Worm (Caenorhabditis elegans) whole organism, mixed stage, embryonic: ENCODE results near the gene T01G5.8.

ENCODE experiments used
- blmp-1 ChIP-seq: fragments of 150-350 bp; optimal IDR thresholded peaks from 2 replicates; lab custom pipeline; 2014; ENCODE audit warnings: missing biosample characterization, missing genetic modification characterization
- ceh-83 ChIP-seq: fragments of 200-800 bp; sonication (Bioruptor generic); optimal IDR thresholded peaks from 2 replicates; lab custom pipeline; 2018; ENCODE audit warnings: mild to moderate bottlenecking, missing genetic modification characterization, missing compliant biosample characterization
- elt-1 ChIP-seq: sonication (generic microtip); optimal IDR thresholded peaks from 2 replicates; lab custom pipeline; 2017; ENCODE audit warnings: missing genetic modification characterization, mild to moderate bottlenecking, missing compliant biosample characterization, antibody characterized with exemption, moderate library complexity, borderline replicate concordance; ENCODE audit not compliant: insufficient read depth
- lin-13 ChIP-seq: fragments of 150-350 bp; optimal IDR thresholded peaks from 2 replicates; lab custom pipeline; 2014; ENCODE audit warnings: missing biosample characterization, missing genetic modification characterization

DNA sequence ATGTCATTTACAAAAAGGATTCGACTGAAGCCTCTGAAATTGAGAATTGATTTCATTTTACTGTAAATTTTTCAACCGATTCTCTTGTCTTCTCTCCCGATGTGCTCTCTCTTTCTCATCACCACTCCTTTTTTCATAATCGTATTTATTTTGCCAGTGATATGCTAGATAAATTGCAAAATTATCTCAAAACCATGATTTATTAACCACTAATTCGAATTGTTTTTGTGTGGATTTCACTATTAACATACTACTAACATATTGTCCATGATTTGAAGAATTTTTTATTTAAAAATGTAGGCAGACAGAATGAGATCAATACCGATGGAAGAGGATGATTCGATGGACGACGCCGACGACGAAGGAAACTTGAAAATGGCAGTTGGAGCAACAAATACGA, 48.9 kb upstream of the T01G5.8 start, which contains the start of gene C25D7.10:
- TF ChIP-seq blmp-1 (tag; lab: Kevin White, UChicago): no peak
- no peak for TF ChIP-seq lin-13 (tag; lab: Kevin White, UChicago)
- TF ChIP-seq elt-1 (tag; lab: Kevin White, UChicago): no peak
- TF ChIP-seq ceh-83 (GFP tag; lab: Kevin White, UChicago): no peak
